Fruit fly (Drosophila melanogaster) whole organism, wandering third instar larva: ENCODE results near the gene vret.

Source experiments
- GATAd ChIP-seq: sonication (Bioruptor generic); optimal IDR thresholded peaks from 2 replicates; lab custom pipeline; 2016; ENCODE audit warnings: missing biosample characterization, missing genetic modification characterization
- Hr78 ChIP-seq: fragments of >200 bp; optimal IDR thresholded peaks from 2 replicates; lab custom pipeline; 2017; ENCODE audit warnings: missing biosample characterization, missing genetic modification characterization
- Hr83 ChIP-seq: fragments of 200-300 bp; sonication (Bioruptor generic); optimal IDR thresholded peaks from 2 replicates; lab custom pipeline; 2016; ENCODE audit warnings: missing biosample characterization, mild to moderate bottlenecking, missing genetic modification characterization, moderate library complexity; ENCODE audit not compliant: poor library complexity, severe bottlenecking
- Myc ChIP-seq: fragments of >200 bp; optimal IDR thresholded peaks from 2 replicates; lab custom pipeline; 2017
- OdsH ChIP-seq: fragments of 200-800 bp; sonication (Bioruptor generic); optimal IDR thresholded peaks from 2 replicates; lab custom pipeline; 2016; ENCODE audit warnings: missing biosample characterization, mild to moderate bottlenecking, missing genetic modification characterization
- Vsx2 ChIP-seq: fragments of 200-300, 225-300 bp; sonication (Bioruptor generic); optimal IDR thresholded peaks from 2 replicates; lab custom pipeline; 2018; ENCODE audit warnings: missing biosample characterization, missing genetic modification characterization; ENCODE audit not compliant: partially characterized antibody
- br ChIP-seq: fragments of 200-800 bp; sonication (Bioruptor generic); optimal IDR thresholded peaks from 2 replicates; lab custom pipeline; 2016; ENCODE audit warnings: missing biosample characterization, missing genetic modification characterization
- dsf ChIP-seq: sonication (Bioruptor generic); optimal IDR thresholded peaks from 2 replicates; lab custom pipeline; 2016; ENCODE audit warnings: missing biosample characterization, missing genetic modification characterization, borderline replicate concordance
- h ChIP-seq: fragments of 200-800 bp; sonication (Bioruptor generic); optimal IDR thresholded peaks from 3 replicates; lab custom pipeline; 2016; ENCODE audit warnings: missing biosample characterization, mild to moderate bottlenecking, missing genetic modification characterization
- lola ChIP-seq: fragments of >200 bp; optimal IDR thresholded peaks from 2 replicates; lab custom pipeline; 2017; ENCODE audit warnings: missing biosample characterization, missing genetic modification characterization
- pan ChIP-seq: fragments of >200 bp; optimal IDR thresholded peaks from 2 replicates; lab custom pipeline; 2017
- psq ChIP-seq: fragments of 200-800 bp; sonication (Bioruptor generic); optimal IDR thresholded peaks from 3 replicates; lab custom pipeline; 2017; ENCODE audit warnings: missing biosample characterization, mild to moderate bottlenecking, missing genetic modification characterization, moderate library complexity
- rgr ChIP-seq: fragments of 200-800 bp; sonication (Bioruptor generic); optimal IDR thresholded peaks from 3 replicates; lab custom pipeline; 2016; ENCODE audit warnings: missing biosample characterization, mild to moderate bottlenecking, missing genetic modification characterization

DNA sequence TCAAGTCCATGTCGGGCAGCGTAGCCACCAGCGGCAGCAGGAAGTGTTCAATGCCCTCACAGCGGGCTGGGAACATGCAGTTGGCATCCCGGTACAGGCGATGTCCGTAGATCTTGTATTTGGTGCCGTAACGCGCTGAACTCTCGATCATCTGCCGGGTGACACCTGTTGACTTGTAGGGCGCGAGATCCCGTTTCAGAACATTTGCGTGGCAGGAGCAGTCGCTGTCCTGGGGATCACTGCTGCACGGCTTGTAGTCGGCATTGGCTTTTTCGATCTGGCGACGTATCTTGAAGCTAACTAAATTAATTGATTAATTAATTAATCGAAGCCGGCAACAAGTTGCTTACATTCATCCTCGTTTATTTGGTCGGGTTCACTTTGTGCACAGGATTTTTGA lies 4.7 kb upstream of the vret start:
- no peak for TF ChIP-seq GATAd (GFP tag; lab: Kevin White, UChicago)
- TF ChIP-seq pan (lab: Kevin White, UChicago): no peak
- TF ChIP-seq psq: no peak
- TF ChIP-seq lola (GFP tag; lab: Kevin White, UChicago): no peak
- TF ChIP-seq h (GFP tag; lab: Kevin White, UChicago): no peak
- TF ChIP-seq Vsx2: no peak
- TF ChIP-seq Myc: no peak
- TF ChIP-seq OdsH (GFP tag; lab: Kevin White, UChicago): no peak
- TF ChIP-seq Hr83: no peak
- TF ChIP-seq Hr78: no peak
- TF ChIP-seq br: no peak
- TF ChIP-seq dsf (GFP tag; lab: Kevin White, UChicago): no peak
- TF ChIP-seq rgr: no peak
